Fruit fly (Drosophila melanogaster): ENCODE results near the gene Tsen34.

- TF ChIP-seq Abd-B (GFP tag; optimal IDR thresholded peaks at IDR 0.05): no peak
- no peak for TF ChIP-seq Mio (GFP tag; optimal IDR thresholded peaks at IDR 0.05)
These were observed 695 bp downstream of the Tsen34 start, which contains the start of gene Trl for dm6 chr3L:14760949-14761348.
